Worm (Caenorhabditis elegans): ENCODE data around the gene F55A11.7.

F55A11.7 gene

DNA sequence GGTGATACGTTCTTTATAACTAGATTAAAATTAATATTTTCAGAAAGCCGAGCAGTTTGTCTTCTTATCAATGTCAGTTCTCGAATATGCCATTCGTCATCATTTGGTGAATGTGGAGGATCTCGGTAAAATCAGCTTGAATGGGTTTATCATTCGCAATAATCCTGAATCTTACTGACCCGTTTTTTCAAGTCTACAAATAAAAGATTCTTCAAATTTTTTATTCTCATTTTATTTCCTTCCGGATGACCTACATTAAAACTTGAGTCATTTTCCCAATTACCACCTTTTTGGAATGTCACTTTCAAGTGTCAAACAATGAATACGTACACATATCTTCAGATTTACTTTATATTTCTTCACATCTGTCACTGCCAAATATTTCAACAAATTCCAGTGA, 26.9 kb downstream of the F55A11.7 start, which contains the start of gene T04F3.5:
T04F3.5 (plus strand) TSS at position 301 of the 400 bp plus-strand sequence.
- TF ChIP-seq K12H6.12 (tag; optimal IDR thresholded peaks at IDR 0.05) = no peak
- no peak for TF ChIP-seq lir-1 (GFP tag; conservative IDR thresholded peaks at IDR 0.05)
- TF ChIP-seq nhr-179 (tag; optimal IDR thresholded peaks at IDR 0.05) = no peak
- TF ChIP-seq attf-6 (GFP tag; IDR thresholded peaks at IDR 0.05) = no peak
- TF ChIP-seq hrde-1 (tag; optimal IDR thresholded peaks at IDR 0.05; ENCODE audit: borderline replicate concordance) = no peak
- TF ChIP-seq C17E4.6 (GFP tag; IDR thresholded peaks at IDR 0.05) = no peak
- no peak for TF ChIP-seq bed-2 (GFP tag; IDR thresholded peaks at IDR 0.05)
- no peak for TF ChIP-seq F57A8.1 (GFP tag; optimal IDR thresholded peaks at IDR 0.05)
- no peak for TF ChIP-seq xnd-1 (tag; optimal IDR thresholded peaks at IDR 0.05)
- TF ChIP-seq nhr-80 (tag; optimal IDR thresholded peaks at IDR 0.05) = no peak
- no peak for TF ChIP-seq hmg-1.2 (GFP tag; IDR thresholded peaks at IDR 0.05)
- TF ChIP-seq F49E8.2 (tag; optimal IDR thresholded peaks at IDR 0.05; ENCODE audit: insufficient read depth) = no peak
- TF ChIP-seq madf-8 (GFP tag; conservative IDR thresholded peaks at IDR 0.05) = no peak
- no peak for TF ChIP-seq mcd-1 (GFP tag; IDR thresholded peaks at IDR 0.05)
- TF ChIP-seq mxl-1 (tag; optimal IDR thresholded peaks at IDR 0.05) = no peak

DNA sequence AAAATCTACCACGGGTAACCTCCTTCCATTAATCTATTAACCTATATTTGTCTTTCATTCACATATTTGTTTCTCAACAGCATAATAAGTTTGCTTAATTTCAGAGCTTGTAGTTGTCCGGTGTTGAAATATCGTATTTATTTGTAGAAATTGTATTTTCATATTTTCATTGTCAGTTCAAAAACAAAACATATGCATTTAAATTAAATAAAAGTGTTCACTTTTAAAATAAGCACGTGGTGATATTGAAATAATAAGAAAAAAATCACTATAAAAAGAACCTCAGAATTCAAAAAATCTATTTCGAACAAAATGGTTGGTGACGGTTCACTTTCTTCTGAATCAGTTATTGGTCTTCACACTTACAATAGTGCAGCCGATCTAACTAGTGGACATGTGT, 28.6 kb downstream of the F55A11.7 start, which contains the start of gene T04F3.3:
T04F3.3 (plus strand) TSS at position 301 of the 400 bp plus-strand sequence.
- TF ChIP-seq T07F8.4 (tag; optimal IDR thresholded peaks at IDR 0.05) (no peak), bed-1 (GFP tag; IDR thresholded peaks at IDR 0.05) (no peak), mxl-1 (tag; optimal IDR thresholded peaks at IDR 0.05) (no peak), ama-1 (optimal IDR thresholded peaks at IDR 0.05) (no peak), ama-1 (GFP tag; optimal IDR thresholded peaks at IDR 0.05) (no peak), Y56A3A.18 (GFP tag; IDR thresholded peaks at IDR 0.05) (no peak), lag-1 (GFP tag; IDR thresholded peaks at IDR 0.05) (no peak), somi-1 (GFP tag; optimal IDR thresholded peaks at IDR 0.05) (no peak), Y53G8AR.9 (GFP tag; conservative IDR thresholded peaks at IDR 0.05) (no peak), snpc-1.3 (tag; optimal IDR thresholded peaks at IDR 0.05; ENCODE audit: insufficient read depth) (no peak), Y79H2A.3 (GFP tag; conservative IDR thresholded peaks at IDR 0.05) (no peak), rcor-1 (GFP tag; IDR thresholded peaks at IDR 0.05) (no peak), F52B5.7 (tag; optimal IDR thresholded peaks at IDR 0.05) (no peak), fkh-3 (tag; optimal IDR thresholded peaks at IDR 0.05) (no peak), F39B2.1 (GFP tag; IDR thresholded peaks at IDR 0.05) (no peak), ztf-25 (GFP tag; IDR thresholded peaks at IDR 0.05) (no peak)

DNA sequence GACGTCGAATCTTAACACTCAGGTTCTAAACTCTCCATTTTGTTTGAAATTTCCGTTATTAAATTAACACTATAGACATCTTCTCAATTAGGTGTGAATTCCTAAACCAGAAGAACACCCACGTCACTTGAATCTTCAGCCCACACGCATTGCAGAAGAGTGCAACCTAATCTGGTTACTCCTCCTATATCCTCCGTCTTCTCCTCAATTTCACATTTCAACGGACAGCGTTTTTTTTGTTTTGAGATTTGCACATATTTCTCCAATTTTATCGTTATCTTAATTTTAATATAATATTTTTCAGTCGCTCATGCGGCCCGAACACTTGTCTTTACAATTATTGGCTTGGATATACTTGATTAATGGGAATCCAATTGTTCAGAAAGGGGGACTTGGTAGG, 29.9 kb downstream of the F55A11.7 start, which contains the start of gene smoc-1:
smoc-1 (plus strand) TSS at position 301 of the 400 bp plus-strand sequence.
- TF ChIP-seq lin-40 (tag; optimal IDR thresholded peaks at IDR 0.05) = no peak
- no peak for TF ChIP-seq ztf-18 (tag; optimal IDR thresholded peaks at IDR 0.05)
- TF ChIP-seq lir-1 (GFP tag; conservative IDR thresholded peaks at IDR 0.05) = no peak
- TF ChIP-seq ekl-4 (GFP tag; IDR thresholded peaks at IDR 0.05) = no peak
- no peak for TF ChIP-seq T07F8.4 (tag; optimal IDR thresholded peaks at IDR 0.05)
- TF ChIP-seq somi-1 (GFP tag; optimal IDR thresholded peaks at IDR 0.05) = no peak
- TF ChIP-seq attf-6 (GFP tag; IDR thresholded peaks at IDR 0.05) = no peak
- TF ChIP-seq tlf-1 (GFP tag; optimal IDR thresholded peaks at IDR 0.05) = no peak
- TF ChIP-seq madf-3 (GFP tag; IDR thresholded peaks at IDR 0.05) = no peak

DNA sequence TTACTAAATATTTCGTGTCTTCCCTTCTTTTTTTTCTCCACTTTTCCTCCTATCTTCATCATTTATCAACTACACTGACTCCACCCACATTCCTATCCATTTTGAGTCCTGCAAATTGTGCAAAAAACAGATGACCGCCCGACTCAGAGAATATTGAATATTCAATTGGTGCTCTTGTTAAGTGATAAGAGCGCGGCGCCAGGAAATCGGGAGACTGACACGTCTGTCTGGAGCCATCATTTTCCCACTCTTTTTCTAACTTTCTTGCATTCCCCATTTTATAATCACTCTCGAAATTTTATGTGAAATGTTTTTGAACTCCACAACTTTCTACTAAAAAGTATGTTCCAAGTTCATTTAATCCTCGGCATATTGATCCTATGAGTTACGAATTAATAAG, 31.4 kb downstream of the F55A11.7 start:
- TF ChIP-seq nhr-179 (tag; optimal IDR thresholded peaks at IDR 0.05) = no peak
- no peak for TF ChIP-seq madf-6 (GFP tag; IDR thresholded peaks at IDR 0.05)
- peak; percentile 84 for TF ChIP-seq nhr-80 (tag; optimal IDR thresholded peaks at IDR 0.05)
- TF ChIP-seq hlh-26 (GFP tag; conservative IDR thresholded peaks at IDR 0.05) = no peak
- TF ChIP-seq efl-1 (GFP tag; optimal IDR thresholded peaks at IDR 0.05) = no peak
- no peak for TF ChIP-seq hsf-1 (GFP tag; IDR thresholded peaks at IDR 0.05)
